Fruit fly (Drosophila melanogaster) whole organism, embryonic: Measurements from ENCODE around the gene LpR2.

Experiments
- Ada2b ChIP-seq: fragments of 200-800 bp; sonication (Bioruptor generic); IDR thresholded peaks from 2 replicates; pipeline ENCODE4 v1.3.6; 2022; ENCODE audit warnings: missing biosample characterization, missing genetic modification characterization
- Blimp-1 ChIP-seq: fragments of 200-800 bp; sonication (Bioruptor generic); optimal IDR thresholded peaks from 3 replicates; lab custom pipeline; 2018; ENCODE audit warnings: missing biosample characterization, missing genetic modification characterization, mild to moderate bottlenecking, moderate library complexity, missing genetic modification reagents
- CG13894 ChIP-seq: fragments of 200-800 bp; sonication (Bioruptor generic); optimal IDR thresholded peaks from 3 replicates; lab custom pipeline; 2018; ENCODE audit warnings: missing biosample characterization, mild to moderate bottlenecking, missing genetic modification characterization, moderate library complexity
- CG14667 ChIP-seq: fragments of 200-800 bp; sonication (Bioruptor generic); IDR thresholded peaks from 2 replicates; pipeline ENCODE4 v1.3.6; 2022; ENCODE audit warnings: missing biosample characterization, missing genetic modification characterization
- CG1603 ChIP-seq: fragments of 200-800 bp; sonication (Bioruptor generic); optimal IDR thresholded peaks from 2 replicates; lab custom pipeline; 2019; ENCODE audit warnings: missing biosample characterization, mild to moderate bottlenecking, missing genetic modification characterization, moderate library complexity
- CG17359 ChIP-seq: fragments of 200-800 bp; sonication (Bioruptor generic); optimal IDR thresholded peaks from 3 replicates; lab custom pipeline; 2018; ENCODE audit warnings: missing biosample characterization, mild to moderate bottlenecking, missing genetic modification characterization, moderate library complexity
- CG31224 ChIP-seq: fragments of 200-800 bp; sonication (Bioruptor generic); IDR thresholded peaks from 2 replicates; pipeline ENCODE4 v1.3.6; 2022; ENCODE audit warnings: missing biosample characterization, missing genetic modification characterization
- CG3163 ChIP-seq: fragments of 200-800 bp; sonication (Bioruptor generic); optimal IDR thresholded peaks from 3 replicates; lab custom pipeline; 2016; ENCODE audit warnings: missing biosample characterization, missing genetic modification characterization
- CG32532 ChIP-seq: fragments of 200-800 bp; sonication (Bioruptor generic); IDR thresholded peaks from 2 replicates; pipeline ENCODE4 v1.3.6; 2022; ENCODE audit warnings: missing biosample characterization, missing genetic modification characterization
- CG3281 ChIP-seq: fragments of 200-800 bp; sonication (Bioruptor generic); optimal IDR thresholded peaks from 3 replicates; lab custom pipeline; 2017; ENCODE audit warnings: missing biosample characterization, mild to moderate bottlenecking, missing genetic modification characterization
- CG33213 ChIP-seq: fragments of 200-800 bp; sonication (Bioruptor generic); optimal IDR thresholded peaks from 3 replicates; lab custom pipeline; 2016; ENCODE audit warnings: missing biosample characterization, missing genetic modification characterization
- CG5245 ChIP-seq: fragments of 200-800 bp; sonication (Bioruptor generic); optimal IDR thresholded peaks from 3 replicates; lab custom pipeline; 2016; ENCODE audit warnings: missing biosample characterization, missing genetic modification characterization
- CG6791 ChIP-seq: fragments of 200-800 bp; sonication (Bioruptor generic); IDR thresholded peaks from 3 replicates; pipeline ENCODE4 v1.3.6; 2022; ENCODE audit warnings: missing biosample characterization, missing genetic modification characterization; ENCODE audit not compliant: partially characterized antibody
- CG8359 ChIP-seq: fragments of 200-800 bp; sonication (Bioruptor generic); optimal IDR thresholded peaks from 2 replicates; lab custom pipeline; 2017; ENCODE audit warnings: missing biosample characterization, mild to moderate bottlenecking, missing genetic modification characterization, borderline replicate concordance
- Deaf1 ChIP-seq: fragments of 200-800 bp; optimal IDR thresholded peaks from 3 replicates; lab custom pipeline; 2019; ENCODE audit warnings: missing biosample characterization, mild to moderate bottlenecking, missing genetic modification characterization, moderate library complexity
- Dp ChIP-seq: fragments of 200-800 bp; sonication (Bioruptor generic); optimal IDR thresholded peaks from 2 replicates; lab custom pipeline; 2018; ENCODE audit warnings: missing biosample characterization, mild to moderate bottlenecking, missing genetic modification characterization, moderate library complexity
- Drgx ChIP-seq: fragments of 200-800 bp; sonication (Bioruptor generic); IDR thresholded peaks from 2 replicates; pipeline ENCODE4 v1.3.6; 2022; ENCODE audit warnings: missing biosample characterization, missing genetic modification characterization
- Ets65A ChIP-seq: fragments of 200-800 bp; sonication (Bioruptor generic); peaks from one replicate; lab custom pipeline; 2016; ENCODE audit warnings: missing biosample characterization, missing genetic modification characterization
- Jarid2 ChIP-seq: fragments of 200-800 bp; sonication (Bioruptor generic); optimal IDR thresholded peaks from 3 replicates; lab custom pipeline; 2017; ENCODE audit warnings: mild to moderate bottlenecking, missing biosample characterization, missing genetic modification reagents, missing genetic modification characterization
- NC2β ChIP-seq: fragments of 200-800 bp; sonication (Bioruptor generic); optimal IDR thresholded peaks from 2 replicates; lab custom pipeline; 2016; ENCODE audit warnings: missing biosample characterization, missing genetic modification characterization
- Pdp1 ChIP-seq, 2 experiments: fragments of 200-800 bp; sonication (Bioruptor generic); optimal IDR thresholded peaks; 3 replicates each; lab custom pipeline; 2016; ENCODE audit warnings: missing biosample characterization in 2 of 2, missing genetic modification characterization in 2 of 2, mild to moderate bottlenecking in 1 of 2, moderate library complexity in 1 of 2
- Side ChIP-seq: fragments of 200-800 bp; sonication (Bioruptor generic); optimal IDR thresholded peaks from 2 replicates; lab custom pipeline; 2016; ENCODE audit warnings: missing biosample characterization, missing genetic modification characterization
- Trl ChIP-seq, 3 experiments: fragments of >200 bp in 2 of 3; fragments of 200-800 bp in 1 of 3; sonication (Bioruptor generic) in 1 of 3; optimal IDR thresholded peaks; 2 replicates in 1 of 3; 3 replicates in 2 of 3; lab custom pipeline; 2016 to 2017; ENCODE audit warnings: missing biosample characterization in 1 of 3, missing genetic modification characterization in 1 of 3
- amos ChIP-seq: fragments of 200-800 bp; sonication (Bioruptor generic); IDR thresholded peaks from 2 replicates; pipeline ENCODE4 v1.3.6; 2022; ENCODE audit warnings: missing biosample characterization, missing genetic modification characterization; ENCODE audit not compliant: partially characterized antibody
- ato ChIP-seq: fragments of 200-800 bp; sonication (Bioruptor generic); IDR thresholded peaks from 2 replicates; pipeline ENCODE4 v1.3.6; 2022; ENCODE audit warnings: missing biosample characterization, missing genetic modification characterization; ENCODE audit not compliant: partially characterized antibody
- bab2 ChIP-seq: fragments of 200-800 bp; sonication (Bioruptor generic); optimal IDR thresholded peaks from 2 replicates; lab custom pipeline; 2016; ENCODE audit warnings: missing biosample characterization, missing genetic modification characterization
- chinmo ChIP-seq: fragments of 200-800 bp; sonication (Bioruptor generic); IDR thresholded peaks from 4 replicates; pipeline ENCODE4 v1.3.6; 2022; ENCODE audit warnings: missing biosample characterization, missing genetic modification characterization; ENCODE audit not compliant: partially characterized antibody
- crol ChIP-seq: fragments of 200-800 bp; sonication (Bioruptor generic); IDR thresholded peaks from 2 replicates; pipeline ENCODE4 v1.3.6; 2022; ENCODE audit warnings: missing biosample characterization, missing genetic modification characterization
- esg ChIP-seq: fragments of 200-800 bp; sonication (Bioruptor generic); conservative IDR thresholded peaks from 2 replicates; pipeline ENCODE4 v1.3.6; 2022; ENCODE audit warnings: missing biosample characterization, missing genetic modification characterization
- eyg ChIP-seq: fragments of 200-800 bp; sonication (Bioruptor generic); optimal IDR thresholded peaks from 3 replicates; lab custom pipeline; 2016; ENCODE audit warnings: missing biosample characterization, missing genetic modification characterization
- gro ChIP-seq: fragments of 200-800 bp; sonication (Bioruptor generic); optimal IDR thresholded peaks from 2 replicates; lab custom pipeline; 2016; ENCODE audit warnings: missing biosample characterization, missing genetic modification characterization
- jigr1 ChIP-seq: fragments of 200-800 bp; sonication (Bioruptor generic); IDR thresholded peaks from 3 replicates; pipeline ENCODE4 v1.3.6; 2022; ENCODE audit warnings: missing biosample characterization, missing genetic modification characterization
- lbe ChIP-seq: fragments of 200-800 bp; sonication (Bioruptor generic); optimal IDR thresholded peaks from 2 replicates; lab custom pipeline; 2016; ENCODE audit warnings: missing biosample characterization, mild to moderate bottlenecking, missing genetic modification characterization
- lilli ChIP-seq: fragments of 200-800 bp; sonication (Bioruptor generic); optimal IDR thresholded peaks from 3 replicates; lab custom pipeline; 2016; ENCODE audit warnings: missing biosample characterization, missing genetic modification characterization
- mam ChIP-seq: fragments of 200-800 bp; sonication (Bioruptor generic); optimal IDR thresholded peaks from 3 replicates; lab custom pipeline; 2016; ENCODE audit warnings: missing biosample characterization, missing genetic modification characterization
- nerfin-2 ChIP-seq: fragments of 200-800 bp; sonication (Bioruptor generic); IDR thresholded peaks from 2 replicates; pipeline ENCODE4 v1.3.6; 2022; ENCODE audit warnings: missing biosample characterization, missing genetic modification characterization; ENCODE audit not compliant: partially characterized antibody
- peb ChIP-seq: fragments of 200-800 bp; sonication (Bioruptor generic); IDR thresholded peaks from 2 replicates; pipeline ENCODE4 v1.3.6; 2022; ENCODE audit warnings: missing biosample characterization, missing genetic modification characterization
- prd ChIP-seq, 3 experiments: fragments of >200 bp in 2 of 3; fragments of 200-800 bp in 1 of 3; sonication (Bioruptor generic) in 1 of 3; optimal IDR thresholded peaks in 2 of 3; IDR thresholded peaks in 1 of 3; 2 replicates in 2 of 3; 3 replicates in 1 of 3; pipeline versions ENCODE4 v1.3.6 to Lab custom; 2017 to 2022; ENCODE audit warnings: missing biosample characterization in 1 of 3, missing genetic modification characterization in 1 of 3
- sd ChIP-seq: fragments of 200-800 bp; sonication (Bioruptor generic); optimal IDR thresholded peaks from 3 replicates; lab custom pipeline; 2018; ENCODE audit warnings: missing biosample characterization, mild to moderate bottlenecking, missing genetic modification characterization, moderate library complexity
- unpg ChIP-seq: fragments of 200-800 bp; sonication (Bioruptor generic); optimal IDR thresholded peaks from 3 replicates; lab custom pipeline; 2018; ENCODE audit warnings: missing biosample characterization, mild to moderate bottlenecking, missing genetic modification characterization, moderate library complexity
- vvl ChIP-seq: fragments of 200-800 bp; sonication (Bioruptor generic); IDR thresholded peaks from 2 replicates; pipeline ENCODE4 v1.3.6; 2022; ENCODE audit warnings: missing biosample characterization, missing genetic modification characterization
- zfh1 ChIP-seq: fragments of 200-800 bp; sonication (Bioruptor generic); IDR thresholded peaks from 3 replicates; pipeline ENCODE4 v1.3.6; 2022; ENCODE audit warnings: missing biosample characterization, missing genetic modification characterization

The LpR2 gene

dm6 chr3R:25762005-25762764 lies 21.9 kb upstream of the LpR2 start:
- TF ChIP-seq CG8359 (GFP tag; lab: Kevin White, UChicago) (peak; percentile 93), jigr1 (GFP tag; lab: Robert Waterston, UW) (no peak)

- TF ChIP-seq CG17359 (tag; lab: Kevin White, UChicago), result no peak
- TF ChIP-seq Trl (optimal IDR thresholded peaks at IDR 0.05; lab: Kevin White, UChicago), result peak; percentile 21 to 64
- no peak for TF ChIP-seq Trl (GFP tag; optimal IDR thresholded peaks at IDR 0.05; lab: Kevin White, UChicago)
- no peak for TF ChIP-seq jigr1 (GFP tag; lab: Robert Waterston, UW)
- no peak for TF ChIP-seq CG1603
- no peak for TF ChIP-seq Jarid2 (GFP tag; lab: Kevin White, UChicago)
- TF ChIP-seq NC2β (GFP tag; lab: Kevin White, UChicago), result no peak
- no peak for TF ChIP-seq nerfin-2
- peak; percentile 78 for TF ChIP-seq CG3163 (GFP tag; lab: Kevin White, UChicago)
- TF ChIP-seq CG5245 (GFP tag; lab: Kevin White, UChicago), result no peak
- TF ChIP-seq Ets65A, result peak; percentile 52
- TF ChIP-seq Pdp1 (GFP tag; optimal IDR thresholded peaks at IDR 0.05; lab: Kevin White, UChicago), result no peak
- TF ChIP-seq Deaf1 (tag; lab: Kevin White, UChicago), result peak; percentile 1
- no peak for TF ChIP-seq amos (GFP tag; lab: Robert Waterston, UW)
- TF ChIP-seq Blimp-1 (GFP tag; lab: Kevin White, UChicago), result no peak
- no peak for TF ChIP-seq sd (tag; lab: Kevin White, UChicago)
- no peak for TF ChIP-seq CG14667 (GFP tag; lab: Robert Waterston, UW)
- peak; percentile 50 for TF ChIP-seq Drgx (GFP tag; lab: Robert Waterston, UW)
- TF ChIP-seq ato (GFP tag; lab: Robert Waterston, UW), result no peak
- no peak for TF ChIP-seq Side (GFP tag; lab: Kevin White, UChicago)
- TF ChIP-seq CG32532 (GFP tag; lab: Robert Waterston, UW), result 0 out of 2 replicates have a peak, but pooled peaks have one; percentile 22
- TF ChIP-seq chinmo (GFP tag; lab: Robert Waterston, UW), result 0 out of 4 replicates have a peak, but pooled peaks have one; percentile 56
- no peak for TF ChIP-seq prd (optimal IDR thresholded peaks at IDR 0.05; lab: Kevin White, UChicago)
- no peak for TF ChIP-seq prd (GFP tag; IDR thresholded peaks at IDR 0.05; lab: Robert Waterston, UW)
- TF ChIP-seq lbe (GFP tag; lab: Kevin White, UChicago), result peak; percentile 10
These were observed 19.9 kb upstream of the LpR2 start for dm6 chr3R:25760190-25760589.

dm6 chr3R:25759430-25759829 lies 19.2 kb upstream of the LpR2 start:
- TF ChIP-seq crol (GFP tag; lab: Robert Waterston, UW), result no peak
- TF ChIP-seq CG3163 (GFP tag; lab: Kevin White, UChicago), result peak; percentile 53
- TF ChIP-seq, all 482 proteins: peak for 1

- no peak for TF ChIP-seq gro (GFP tag; lab: Kevin White, UChicago)
- no peak for TF ChIP-seq CG6791 (GFP tag; lab: Robert Waterston, UW)
- TF ChIP-seq CG33213 (GFP tag; lab: Kevin White, UChicago), result no peak
- TF ChIP-seq vvl (GFP tag; lab: Robert Waterston, UW), result peak; percentile 85
- no peak for TF ChIP-seq CG3281 (GFP tag; lab: Kevin White, UChicago)
- no peak for TF ChIP-seq eyg (GFP tag; lab: Kevin White, UChicago)
- no peak for TF ChIP-seq zfh1 (GFP tag; lab: Robert Waterston, UW)
- no peak for TF ChIP-seq Deaf1 (tag; lab: Kevin White, UChicago)
- TF ChIP-seq CG31224, result 0 out of 2 replicates have a peak, but pooled peaks have one; percentile 30
- TF ChIP-seq peb, result no peak
- TF ChIP-seq bab2, result no peak
- no peak for TF ChIP-seq Dp (GFP tag; lab: Kevin White, UChicago)
- TF ChIP-seq mam (GFP tag; lab: Kevin White, UChicago), result no peak
- TF ChIP-seq lilli (GFP tag; lab: Kevin White, UChicago), result no peak
- no peak for TF ChIP-seq Ada2b (GFP tag; lab: Robert Waterston, UW)
- TF ChIP-seq unpg, result no peak
- TF ChIP-seq CG13894 (tag; lab: Kevin White, UChicago), result peak; percentile 7
- TF ChIP-seq esg, result no peak
These were observed 15.7 kb upstream of the LpR2 start for dm6 chr3R:25755864-25756507.
